Fruit fly (Drosophila melanogaster) whole organism, larva: Measurements from ENCODE around the gene CG43185.
A peak's percentile ranks its signal among the peaks of the same experiment; 100 is the strongest.

Experiments used
- noc ChIP-seq: fragments of 200-800 bp; sonication (Bioruptor generic); optimal IDR thresholded peaks from 3 replicates; lab custom pipeline; 2019; ENCODE audit warnings: missing biosample characterization, mild to moderate bottlenecking, missing genetic modification characterization, moderate library complexity

The CG43185 gene

DNA sequence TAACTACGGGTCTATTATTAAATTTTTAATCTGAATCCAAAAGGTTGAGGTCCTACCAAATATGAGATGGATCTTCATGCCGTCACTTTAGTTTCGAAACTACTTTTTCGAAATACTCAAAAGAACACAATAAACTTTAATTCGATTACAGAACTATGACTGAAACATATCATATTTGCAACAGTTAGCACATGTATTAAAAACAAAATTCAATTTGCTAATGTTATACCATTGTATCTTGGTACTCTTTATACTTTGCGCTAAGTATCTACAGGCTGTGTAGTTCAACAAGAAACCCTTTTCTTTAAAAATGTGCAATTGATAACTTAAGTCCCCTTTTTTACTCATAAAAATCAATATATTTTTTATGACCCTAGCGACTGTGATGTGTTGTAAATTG, at the start of gene CG43185, which contains the start of gene Sfp26Ac:
CG43185 (plus strand) TSS at position 215 of the 400 bp plus-strand sequence.
Sfp26Ac (minus strand) TSS at position 101 of the 400 bp plus-strand sequence.
- no peak for TF ChIP-seq noc (tag; lab: Kevin White, UChicago)

DNA sequence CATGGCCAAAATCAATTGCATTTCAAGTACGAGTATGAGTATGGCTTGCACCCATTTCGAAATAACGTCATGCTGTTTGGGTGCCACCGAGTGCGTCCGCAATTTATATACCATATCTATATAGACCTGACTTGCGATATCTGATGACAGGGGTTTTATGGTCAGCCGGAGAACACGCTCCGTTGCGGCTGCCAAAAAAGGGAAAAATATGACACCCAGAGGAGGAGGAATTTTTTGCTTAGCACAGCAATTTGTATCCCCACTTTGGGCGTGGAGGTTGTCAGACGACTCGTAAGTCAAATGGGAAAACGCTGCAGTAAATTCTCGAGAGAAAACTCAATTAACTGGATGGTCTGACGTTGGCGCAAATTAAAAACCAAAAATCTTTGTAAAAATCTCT, 27.9 kb upstream of the CG43185 start:
- TF ChIP-seq noc (tag; lab: Kevin White, UChicago), result no peak

DNA sequence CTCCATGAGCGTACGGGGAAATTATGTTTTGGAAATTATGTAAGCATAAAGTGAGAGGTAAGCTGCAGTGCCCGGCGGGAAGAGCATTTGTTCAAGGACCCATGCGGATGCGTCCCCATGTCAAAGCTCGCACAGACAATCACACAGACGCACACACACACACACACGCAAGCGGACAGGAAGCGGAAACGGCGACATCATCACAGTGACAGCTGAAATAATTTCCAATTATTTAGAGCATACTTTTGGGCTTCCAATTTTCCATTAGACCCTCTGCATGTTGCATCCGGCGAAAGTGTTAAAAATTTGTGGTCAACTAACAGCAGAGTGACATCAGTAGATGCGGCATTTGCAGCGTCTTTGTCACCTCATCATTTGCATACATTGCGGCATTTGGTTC, 17.9 kb upstream of the CG43185 start:
- no peak for TF ChIP-seq noc (tag; lab: Kevin White, UChicago)

DNA sequence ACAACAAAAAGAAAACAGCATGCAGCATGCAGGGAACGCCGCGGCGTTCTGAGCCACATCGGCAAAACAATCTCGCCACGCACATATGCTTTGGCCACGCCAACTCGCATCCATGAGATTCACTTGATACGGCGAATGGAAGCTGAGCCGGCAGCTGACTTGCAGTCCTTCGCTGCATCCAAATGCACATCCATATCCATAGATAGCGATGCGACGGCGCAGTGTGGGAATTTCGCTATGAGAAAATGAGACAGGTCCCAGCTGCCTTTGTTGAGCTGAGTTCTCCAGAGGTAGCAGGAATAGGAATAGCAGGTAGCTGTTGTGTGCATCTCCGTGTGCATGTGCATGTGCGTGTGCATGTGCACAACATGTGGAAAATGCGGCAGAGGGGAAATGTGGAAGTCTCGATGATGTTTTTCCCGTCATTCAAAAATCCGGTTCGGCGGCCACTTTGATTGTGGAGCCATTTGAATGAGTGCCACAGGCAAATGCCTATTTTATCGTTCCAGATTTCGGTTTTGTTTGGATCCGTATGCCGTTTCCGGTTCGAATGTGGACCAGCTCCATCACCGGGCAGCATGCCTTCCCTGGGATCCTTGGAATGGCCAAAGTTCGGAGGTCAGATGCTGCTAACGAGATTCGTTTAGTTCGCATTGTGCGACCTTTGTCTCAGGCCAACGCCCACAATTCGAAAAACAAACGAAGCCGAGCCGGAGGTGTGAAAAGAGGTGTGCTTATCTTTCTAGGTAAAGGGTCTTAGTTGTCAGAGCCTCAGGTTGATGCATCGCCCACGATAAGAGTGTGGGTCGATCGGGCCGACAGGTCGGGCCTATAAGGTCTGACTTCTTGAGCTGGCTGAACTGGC, 13.6 kb upstream of the CG43185 start:
- TF ChIP-seq noc (tag; lab: Kevin White, UChicago), result no peak

DNA sequence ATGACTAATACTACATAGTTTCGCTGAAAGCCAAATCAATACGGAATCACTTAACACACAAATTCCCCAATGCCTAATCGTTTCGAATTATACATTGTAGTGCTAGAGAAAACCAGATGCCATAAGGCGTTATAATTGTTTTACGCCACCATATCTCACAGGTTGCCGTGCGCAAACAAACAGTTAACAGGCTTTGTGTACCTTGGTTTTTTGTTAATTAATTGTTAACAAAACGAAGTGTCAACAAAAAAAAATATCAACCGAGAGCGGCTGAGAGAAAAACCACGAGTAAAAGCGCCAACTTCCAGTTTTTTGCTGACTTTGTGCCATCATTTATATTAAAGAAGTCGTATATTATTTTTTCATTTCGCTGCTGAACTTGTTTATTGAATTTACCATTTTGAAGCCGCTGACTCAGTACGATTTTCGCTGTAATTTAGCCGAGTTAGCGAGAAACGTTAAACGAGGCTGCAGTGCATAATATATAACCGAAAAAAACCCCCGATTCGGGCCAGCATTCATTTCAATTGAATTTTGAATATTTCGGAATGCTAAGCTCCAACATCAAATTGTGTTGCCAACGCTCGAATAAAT, 8.1 kb upstream of the CG43185 start:
- TF ChIP-seq noc (tag; lab: Kevin White, UChicago), result peak; percentile 49

DNA sequence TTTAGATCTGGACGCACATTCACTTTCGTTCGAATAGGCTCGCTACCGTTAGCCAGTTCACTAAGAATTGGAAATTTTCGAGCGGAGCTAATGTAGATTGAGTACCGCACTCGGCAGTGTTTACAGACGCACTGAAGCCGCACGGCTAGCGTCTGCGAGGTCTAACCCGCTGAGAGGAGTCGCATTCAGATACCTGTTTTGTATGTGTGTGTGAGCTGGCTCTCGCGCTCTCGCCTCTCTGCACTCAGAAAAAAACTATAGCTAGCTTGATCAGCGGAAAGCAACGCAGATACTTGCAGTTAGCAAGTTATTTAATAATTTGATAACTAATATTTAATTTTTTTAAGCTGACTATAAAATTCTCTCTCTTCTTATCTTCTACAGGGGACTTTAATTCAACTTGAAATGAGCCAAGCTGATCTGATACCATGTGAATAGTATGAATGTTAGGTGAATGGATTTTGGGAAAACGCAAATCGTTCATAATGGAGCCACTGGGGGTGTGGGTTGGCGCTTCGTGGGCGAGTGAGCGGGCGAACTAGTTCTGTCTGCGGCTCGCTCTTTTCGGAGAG, 5.2 kb upstream of the CG43185 start, which contains the start of gene rau:
rau (minus strand) TSS at position 136 of the 572 bp plus-strand sequence.
- TF ChIP-seq noc (tag; lab: Kevin White, UChicago), result peak; percentile 65

DNA sequence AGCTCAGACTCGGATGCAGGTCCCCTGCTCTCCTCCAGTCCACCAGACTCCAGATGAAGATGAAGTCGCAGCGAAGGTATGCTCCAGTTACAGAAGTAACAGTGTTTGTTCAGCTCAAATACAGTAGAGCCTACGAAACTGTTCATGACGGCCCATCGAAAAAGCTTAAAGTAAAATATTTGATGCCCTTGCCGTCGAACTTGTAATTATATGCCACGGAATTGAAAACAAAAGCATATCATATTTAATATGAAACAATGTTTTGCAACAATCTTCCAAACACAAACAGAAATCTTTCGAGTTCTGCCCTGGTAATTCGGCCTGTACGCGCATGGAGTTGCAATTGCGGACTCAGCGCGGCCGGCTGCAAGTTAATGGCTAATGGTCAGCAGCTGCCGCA, 3.5 kb upstream of the CG43185 start:
- no peak for TF ChIP-seq noc (tag; lab: Kevin White, UChicago)

DNA sequence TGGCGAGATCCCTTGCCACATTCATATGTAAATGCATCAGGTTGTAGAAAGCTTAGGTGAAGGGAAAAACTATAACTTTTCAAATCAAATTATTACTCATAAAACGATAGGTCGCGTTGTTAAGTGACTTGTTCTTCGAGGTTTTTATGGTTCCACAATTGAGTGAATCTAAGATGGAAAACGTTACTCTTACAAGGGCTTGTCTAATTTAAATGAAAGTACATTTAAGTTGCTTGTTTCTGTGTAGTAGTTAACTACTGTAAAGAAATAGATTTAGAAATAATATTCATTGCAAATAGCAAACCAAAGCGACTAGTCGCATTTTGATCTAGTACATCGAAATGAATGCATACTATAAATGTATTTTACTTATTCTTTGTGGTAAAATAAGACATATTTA, 1.2 kb upstream of the CG43185 start, which contains the start of gene CG44574:
CG44574 (plus strand) TSS at position 301 of the 400 bp plus-strand sequence.
- no peak for TF ChIP-seq noc (tag; lab: Kevin White, UChicago)

DNA sequence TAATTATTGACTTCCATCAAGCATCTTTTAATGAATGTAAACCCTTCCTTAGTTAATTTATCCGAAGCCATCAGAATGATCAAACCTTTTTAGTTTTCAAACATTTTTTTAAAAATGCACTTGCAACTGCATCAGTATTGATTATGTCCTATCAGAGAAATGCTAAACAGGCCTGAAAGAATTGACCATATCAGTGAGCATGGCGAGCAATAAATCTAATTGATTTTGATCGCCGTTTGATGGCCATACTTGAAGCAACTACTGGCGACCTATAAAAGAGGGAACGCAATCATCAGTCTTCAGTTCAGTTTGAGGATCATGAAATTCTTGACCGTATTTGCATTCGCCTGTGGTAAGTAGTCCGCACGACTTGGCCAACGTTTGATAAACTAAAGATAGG, 1.0 kb downstream of the CG43185 start, which contains the start of gene CG9029:
CG9029 (plus strand) TSS at position 301 of the 400 bp plus-strand sequence.
- no peak for TF ChIP-seq noc (tag; lab: Kevin White, UChicago)

DNA sequence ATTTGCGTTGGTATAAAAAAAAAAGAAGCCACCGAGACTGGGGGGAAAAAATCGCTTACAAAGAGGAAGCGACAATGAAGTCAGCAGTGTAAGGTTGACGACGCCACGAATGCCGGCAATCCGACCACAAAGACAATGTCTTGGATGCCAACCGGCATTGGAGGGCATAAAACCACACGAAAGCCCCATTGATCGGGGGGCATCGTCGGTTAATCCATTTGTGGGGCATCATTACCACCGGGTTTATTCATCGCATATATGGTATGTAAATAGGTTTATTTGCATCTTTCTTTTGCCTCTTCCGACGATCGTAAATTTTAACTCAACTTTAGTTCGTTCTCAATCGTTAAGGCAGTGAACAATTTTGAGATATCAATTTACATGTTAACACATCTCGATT, 2.3 kb downstream of the CG43185 start:
- TF ChIP-seq noc (tag; lab: Kevin White, UChicago), result no peak

DNA sequence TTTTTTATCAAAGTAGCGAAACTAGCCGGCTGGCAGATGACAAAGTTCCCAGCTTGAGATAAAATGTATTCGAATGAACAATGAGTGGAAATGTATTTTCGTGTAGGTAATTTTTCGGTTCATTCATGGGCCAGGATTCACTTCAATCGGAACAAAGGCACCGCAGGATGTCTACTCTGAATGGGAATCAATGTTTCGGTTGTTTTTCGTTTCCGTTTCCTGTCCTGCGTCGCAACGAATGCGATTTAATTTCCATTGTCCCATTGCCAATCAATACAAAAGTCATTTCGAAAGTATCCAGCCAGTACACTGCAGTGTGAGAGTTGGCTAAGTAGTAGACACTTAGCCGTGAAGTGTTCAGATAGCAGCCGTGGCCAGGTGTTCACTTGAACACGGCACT, 5.9 kb downstream of the CG43185 start:
- no peak for TF ChIP-seq noc (tag; lab: Kevin White, UChicago)

DNA sequence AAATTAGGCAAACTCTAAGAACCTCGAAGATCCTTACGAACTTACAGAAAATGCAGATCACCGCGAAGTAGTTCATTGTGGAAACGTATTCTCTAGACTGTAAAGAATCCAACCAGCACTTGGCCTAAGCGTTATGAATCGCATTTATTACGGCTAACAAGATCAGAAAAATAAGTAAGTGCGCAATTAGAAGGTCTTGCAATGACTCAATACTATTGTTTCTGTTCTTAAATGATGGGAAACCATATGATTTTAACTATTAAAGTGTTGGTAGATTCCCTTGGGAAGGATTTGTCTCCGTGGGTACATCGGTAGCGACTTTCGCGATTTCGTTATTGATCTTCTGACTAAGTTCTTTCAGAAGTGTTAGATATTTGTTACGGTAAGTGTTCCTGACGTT, 8.1 kb downstream of the CG43185 start, which contains the start of gene Acp26Ab:
Acp26Ab (minus strand) TSS at position 101 of the 400 bp plus-strand sequence.
- no peak for TF ChIP-seq noc (tag; lab: Kevin White, UChicago)

DNA sequence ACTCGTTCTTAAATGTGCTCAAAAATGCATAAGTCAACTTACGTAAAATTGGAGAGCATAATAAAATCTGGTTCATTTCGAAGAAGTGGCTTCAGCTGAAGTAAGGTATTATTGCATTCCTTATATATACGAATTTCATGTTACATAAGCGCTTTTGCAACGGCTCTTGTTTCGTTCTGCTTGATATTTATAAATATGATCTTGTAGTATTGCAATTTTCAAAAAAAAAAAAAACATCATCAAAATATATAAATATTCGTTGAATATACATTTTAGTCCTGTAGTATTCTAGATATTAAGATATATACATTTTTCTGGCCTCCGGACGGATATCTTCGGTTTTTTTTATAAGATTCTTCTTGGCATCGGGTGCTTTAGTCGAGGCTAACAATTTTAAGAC, 9.1 kb downstream of the CG43185 start, which contains the start of gene Acp26Aa:
Acp26Aa (minus strand) TSS at position 101 of the 400 bp plus-strand sequence.
- no peak for TF ChIP-seq noc (tag; lab: Kevin White, UChicago)

DNA sequence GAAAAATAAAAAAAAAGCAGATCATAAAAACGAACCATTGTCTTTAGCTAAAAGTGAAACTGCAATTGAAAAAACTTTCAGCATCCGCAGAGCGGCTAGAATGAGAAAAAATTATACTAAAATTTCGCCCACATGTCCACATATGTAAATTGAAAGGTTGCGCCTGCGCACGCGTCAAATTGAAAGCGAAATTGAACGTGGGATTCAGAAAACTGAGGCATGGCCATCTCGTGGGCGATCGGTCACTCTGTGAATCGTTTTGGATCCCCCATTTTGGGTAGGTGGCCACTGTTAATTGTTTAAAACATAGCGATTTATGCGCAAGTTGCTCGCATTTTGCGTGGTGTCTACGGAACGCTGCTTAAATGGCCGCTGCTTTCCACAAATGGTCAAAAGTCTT, 9.8 kb downstream of the CG43185 start:
- TF ChIP-seq noc (tag; lab: Kevin White, UChicago), result no peak

DNA sequence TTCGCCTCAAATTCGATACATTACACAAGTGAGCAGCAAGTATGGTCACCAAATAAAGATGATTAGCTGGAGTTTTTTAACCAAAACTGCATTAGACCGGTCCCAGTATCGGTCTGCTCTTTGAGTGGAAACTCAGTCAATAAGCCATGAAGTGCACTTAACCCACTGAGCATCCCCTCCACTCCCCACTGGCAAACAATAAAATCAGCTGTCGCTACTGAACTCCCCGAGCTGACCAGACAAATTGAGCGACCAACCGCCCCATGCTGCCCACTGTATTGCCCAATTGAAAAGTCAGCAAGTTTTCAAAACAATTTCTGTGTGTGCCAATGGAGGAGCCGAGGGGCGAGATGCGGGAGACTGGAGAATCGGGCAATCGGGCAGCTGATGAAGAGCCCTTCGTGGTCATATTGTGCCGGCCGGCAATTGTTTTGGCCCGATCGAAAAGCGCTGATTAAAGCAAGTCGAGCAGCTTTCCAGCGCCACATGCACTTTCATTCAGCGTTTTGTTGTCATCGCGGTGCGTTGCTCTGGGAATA, 14.6 kb downstream of the CG43185 start:
- no peak for TF ChIP-seq noc (tag; lab: Kevin White, UChicago)

DNA sequence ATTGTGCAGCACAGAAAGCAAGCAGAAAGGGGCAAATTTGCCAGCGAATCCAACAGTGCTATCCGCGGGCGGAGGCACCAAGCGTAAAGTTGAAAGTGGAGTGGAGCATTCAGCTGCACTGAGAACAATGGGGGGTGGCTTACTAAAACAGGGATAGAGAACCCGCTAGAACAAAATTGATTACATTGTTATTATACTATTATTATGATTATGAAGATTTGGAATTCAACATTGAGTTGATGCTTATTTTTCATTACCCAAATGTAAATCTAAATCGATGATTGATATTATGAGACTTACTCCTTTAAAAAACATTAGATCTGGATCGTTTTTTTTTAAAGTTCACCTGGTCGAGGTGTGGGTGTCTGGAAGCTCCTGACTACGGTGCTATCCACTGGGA, 16.9 kb downstream of the CG43185 start:
- TF ChIP-seq noc (tag; lab: Kevin White, UChicago), result no peak
